Fruit fly (Drosophila melanogaster) whole organism, adult: ENCODE results near the gene CG11977.
A peak's percentile ranks its signal among the peaks of the same experiment; 100 is the strongest.

ENCODE experiments used
- CG11617 ChIP-seq: fragments of 200-800 bp; sonication (Bioruptor generic); optimal IDR thresholded peaks from 2 replicates; lab custom pipeline; 2017; ENCODE audit warnings: mild to moderate bottlenecking, missing biosample characterization, missing genetic modification reagents, missing genetic modification characterization
- CG12768 ChIP-seq: fragments of 200-800 bp; sonication (Bioruptor generic); optimal IDR thresholded peaks from 2 replicates; lab custom pipeline; 2017; ENCODE audit warnings: missing biosample characterization, missing genetic modification characterization, mild to moderate bottlenecking, moderate library complexity, missing genetic modification reagents
- CG14711 ChIP-seq: fragments of 200-800 bp; sonication (Bioruptor generic); optimal IDR thresholded peaks from 2 replicates; lab custom pipeline; 2018; ENCODE audit warnings: missing biosample characterization, mild to moderate bottlenecking, missing genetic modification characterization, moderate library complexity
- CG1620 ChIP-seq: fragments of 200-800 bp; sonication (Bioruptor generic); optimal IDR thresholded peaks from 2 replicates; lab custom pipeline; 2016; ENCODE audit warnings: missing biosample characterization, missing genetic modification characterization
- CG33017 ChIP-seq: fragments of 200-800 bp; sonication (Bioruptor generic); optimal IDR thresholded peaks from 2 replicates; lab custom pipeline; 2018; ENCODE audit warnings: missing biosample characterization, mild to moderate bottlenecking, missing genetic modification characterization, moderate library complexity
- CG5204 ChIP-seq: fragments of 200-800 bp; sonication (Bioruptor generic); optimal IDR thresholded peaks from 2 replicates; lab custom pipeline; 2016; ENCODE audit warnings: missing biosample characterization, missing genetic modification characterization
- CG7045 ChIP-seq: fragments of 200-800 bp; sonication (Bioruptor generic); optimal IDR thresholded peaks from 2 replicates; lab custom pipeline; 2017; ENCODE audit warnings: missing biosample characterization, mild to moderate bottlenecking, missing genetic modification characterization
- CG7101 ChIP-seq: fragments of 200-800 bp; sonication (Bioruptor generic); optimal IDR thresholded peaks from 2 replicates; lab custom pipeline; 2018; ENCODE audit warnings: missing biosample characterization, mild to moderate bottlenecking, missing genetic modification characterization, moderate library complexity
- Clk ChIP-seq: fragments of 200-800 bp; sonication (Bioruptor generic); optimal IDR thresholded peaks from 2 replicates; lab custom pipeline; 2017; ENCODE audit warnings: missing biosample characterization, missing genetic modification characterization
- Crg-1 ChIP-seq: fragments of 200-800 bp; sonication (Bioruptor generic); optimal IDR thresholded peaks from 2 replicates; lab custom pipeline; 2016; ENCODE audit warnings: missing biosample characterization, missing genetic modification characterization
- Hr96 ChIP-seq: fragments of 200-800 bp; sonication (Bioruptor generic); optimal IDR thresholded peaks from 2 replicates; lab custom pipeline; 2016; ENCODE audit warnings: missing biosample characterization, missing genetic modification characterization
- Mnt ChIP-seq: fragments of 200-800 bp; sonication (Bioruptor generic); optimal IDR thresholded peaks from 2 replicates; lab custom pipeline; 2016; ENCODE audit warnings: missing biosample characterization, mild to moderate bottlenecking, missing genetic modification characterization
- bab1 ChIP-seq: fragments of 200-800 bp; sonication (Bioruptor generic); optimal IDR thresholded peaks from 3 replicates; lab custom pipeline; 2019; ENCODE audit warnings: missing biosample characterization, mild to moderate bottlenecking, missing genetic modification characterization, moderate library complexity
- cic ChIP-seq: fragments of 200-800 bp; sonication (Bioruptor generic); optimal IDR thresholded peaks from 2 replicates; lab custom pipeline; 2017; ENCODE audit warnings: missing biosample characterization, mild to moderate bottlenecking, missing genetic modification characterization, moderate library complexity
- cnc ChIP-seq, 2 experiments: fragments of >200 bp; optimal IDR thresholded peaks; 2 replicates each; lab custom pipeline; 2017
- kay ChIP-seq: fragments of 200-800 bp; sonication (Bioruptor generic); peaks from one replicate; lab custom pipeline; 2016; ENCODE audit warnings: missing biosample characterization, missing genetic modification characterization, borderline replicate concordance
- ovo ChIP-seq: fragments of 200-800 bp; sonication (Bioruptor generic); optimal IDR thresholded peaks from 2 replicates; lab custom pipeline; 2016; ENCODE audit warnings: missing biosample characterization, missing genetic modification characterization
- pad ChIP-seq: fragments of 200-800 bp; sonication (Bioruptor generic); optimal IDR thresholded peaks from 3 replicates; lab custom pipeline; 2017; ENCODE audit warnings: missing biosample characterization, missing genetic modification characterization, mild to moderate bottlenecking, moderate library complexity, missing genetic modification reagents
- tj ChIP-seq: fragments of 200-800 bp; sonication (Bioruptor generic); optimal IDR thresholded peaks from 3 replicates; lab custom pipeline; 2017; ENCODE audit warnings: missing biosample characterization, mild to moderate bottlenecking, missing genetic modification characterization, moderate library complexity
- toe ChIP-seq: fragments of 200-800 bp; sonication (Bioruptor generic); optimal IDR thresholded peaks from 2 replicates; lab custom pipeline; 2016; ENCODE audit warnings: missing biosample characterization, missing genetic modification characterization

CG11977 gene

DNA sequence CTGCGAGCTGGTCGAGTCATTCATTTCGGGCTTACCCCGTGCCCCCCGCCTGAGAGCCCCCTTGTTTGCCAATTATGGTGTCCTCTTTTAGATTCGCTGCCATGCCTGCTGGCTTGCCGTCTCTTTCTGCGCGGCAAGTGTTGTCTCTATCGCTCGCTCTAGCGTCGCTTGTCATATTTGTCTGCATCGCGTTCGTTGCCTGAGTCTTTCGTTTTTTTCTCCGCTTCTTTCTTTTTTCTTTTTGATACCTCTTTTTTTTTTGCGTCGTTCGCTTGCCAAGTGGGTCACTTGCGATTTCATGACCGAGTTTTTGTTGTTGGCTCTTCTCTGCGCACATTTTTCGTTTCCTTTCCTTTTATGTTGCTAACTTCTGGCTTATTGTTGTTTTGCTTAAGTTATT is 25.7 kb upstream of the CG11977 start:
- TF ChIP-seq Clk (GFP tag; lab: Kevin White, UChicago) (no peak), CG1620 (GFP tag; lab: Kevin White, UChicago) (no peak), CG11617 (GFP tag; lab: Kevin White, UChicago) (no peak), Hr96 (GFP tag; lab: Kevin White, UChicago) (no peak), tj (GFP tag; lab: Kevin White, UChicago) (no peak), toe (GFP tag; lab: Kevin White, UChicago) (no peak), CG12768 (GFP tag; lab: Kevin White, UChicago) (no peak), Mnt (no peak)

dm6 chr3R:8976073-8976593 is 21.4 kb upstream of the CG11977 start:
- TF ChIP-seq cnc (optimal IDR thresholded peaks at IDR 0.05; lab: Kevin White, UChicago) (no peak), ovo (GFP tag; lab: Kevin White, UChicago) (no peak), pad (GFP tag; lab: Kevin White, UChicago) (no peak), CG5204 (GFP tag; lab: Kevin White, UChicago) (no peak), CG1620 (GFP tag; lab: Kevin White, UChicago) (no peak), CG33017 (tag; lab: Kevin White, UChicago) (no peak), CG11617 (GFP tag; lab: Kevin White, UChicago) (no peak), CG14711 (tag; lab: Kevin White, UChicago) (no peak), CG12768 (GFP tag; lab: Kevin White, UChicago) (no peak), Crg-1 (GFP tag; lab: Kevin White, UChicago) (no peak), cic (GFP tag; lab: Kevin White, UChicago) (no peak), CG7045 (GFP tag; lab: Kevin White, UChicago) (no peak)

DNA sequence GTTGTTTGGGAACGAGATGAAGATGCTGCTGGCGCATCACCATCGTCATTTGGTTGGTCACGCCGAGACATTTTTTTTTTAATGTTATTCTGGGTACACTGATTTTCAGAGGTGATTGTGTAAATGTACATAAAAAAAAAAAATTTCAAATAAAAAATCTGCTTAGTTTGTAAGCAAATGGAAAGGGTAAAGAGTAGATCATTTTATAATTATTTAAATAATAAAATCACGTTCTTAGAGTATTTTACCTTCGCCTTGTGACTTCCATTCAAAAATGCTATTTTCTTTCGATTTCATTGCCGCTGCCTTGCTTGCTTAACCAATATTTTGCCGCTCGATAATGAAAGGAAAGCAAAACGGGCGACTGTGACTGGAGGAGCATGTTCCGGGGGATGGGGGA is 18.7 kb upstream of the CG11977 start:
- TF ChIP-seq cic (GFP tag; lab: Kevin White, UChicago) (no peak), CG12768 (GFP tag; lab: Kevin White, UChicago) (no peak), tj (GFP tag; lab: Kevin White, UChicago) (no peak), Crg-1 (GFP tag; lab: Kevin White, UChicago) (no peak), toe (GFP tag; lab: Kevin White, UChicago) (no peak), cnc (optimal IDR thresholded peaks at IDR 0.05; lab: Kevin White, UChicago) (no peak), bab1 (GFP tag; lab: Kevin White, UChicago) (no peak), pad (GFP tag; lab: Kevin White, UChicago) (no peak), CG7045 (GFP tag; lab: Kevin White, UChicago) (no peak), Mnt (no peak), kay (no peak), CG1620 (GFP tag; lab: Kevin White, UChicago) (no peak)

- peak; percentile 28 for TF ChIP-seq toe (GFP tag; lab: Kevin White, UChicago)
- peak; percentile 39 for TF ChIP-seq CG12768 (GFP tag; lab: Kevin White, UChicago)
- TF ChIP-seq CG7045 (GFP tag; lab: Kevin White, UChicago): no peak
Measured at dm6 chr3R:8979850-8980775, 17.4 kb upstream of the CG11977 start.

- TF ChIP-seq cnc (optimal IDR thresholded peaks at IDR 0.05; lab: Kevin White, UChicago) (no peak), Clk (GFP tag; lab: Kevin White, UChicago) (no peak), CG7045 (GFP tag; lab: Kevin White, UChicago) (peak; percentile 44), CG7101 (tag; lab: Kevin White, UChicago) (peak; percentile 9), CG5204 (GFP tag; lab: Kevin White, UChicago) (no peak), cic (GFP tag; lab: Kevin White, UChicago) (peak; percentile 32), bab1 (GFP tag; lab: Kevin White, UChicago) (peak; percentile 57), CG33017 (tag; lab: Kevin White, UChicago) (no peak), kay (peak; percentile 95), CG11617 (GFP tag; lab: Kevin White, UChicago) (peak; percentile 32), Crg-1 (GFP tag; lab: Kevin White, UChicago) (no peak), toe (GFP tag; lab: Kevin White, UChicago) (no peak), CG12768 (GFP tag; lab: Kevin White, UChicago) (peak; percentile 67), Hr96 (GFP tag; lab: Kevin White, UChicago) (peak; percentile 53), CG1620 (GFP tag; lab: Kevin White, UChicago) (no peak), tj (GFP tag; lab: Kevin White, UChicago) (no peak), Mnt (peak; percentile 50), pad (GFP tag; lab: Kevin White, UChicago) (peak; percentile 34), ovo (GFP tag; lab: Kevin White, UChicago) (no peak), CG14711 (tag; lab: Kevin White, UChicago) (peak; percentile 11)
Measured at dm6 chr3R:8980776-8981165, 16.7 kb upstream of the CG11977 start, which contains the start of gene CAHbeta. Gene CAHbeta, plus strand, starts transcription at chr3R:8980860.
